Fruit fly (Drosophila melanogaster): ENCODE results near the gene sob.

DNA sequence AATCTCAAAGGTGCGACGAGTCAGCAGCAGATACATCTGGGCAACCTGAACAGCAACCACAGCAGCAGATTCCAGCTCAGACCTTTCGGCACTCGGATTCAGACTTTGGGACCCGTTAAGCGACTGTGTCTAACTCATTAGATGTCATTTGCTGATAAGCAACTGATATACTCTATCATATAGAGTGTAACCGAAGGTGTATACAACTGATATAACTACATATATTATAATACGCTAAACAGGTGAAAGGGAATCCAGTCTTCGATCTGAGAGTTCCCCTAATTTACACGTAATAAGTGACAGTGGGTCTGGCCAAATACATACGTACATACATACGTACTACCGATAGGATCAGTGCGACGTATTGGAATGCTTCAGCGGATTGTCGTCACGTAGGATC, 30.0 kb downstream of the sob start:
- TF ChIP-seq bab1 (GFP tag; optimal IDR thresholded peaks at IDR 0.05): no peak
- TF ChIP-seq Clk (GFP tag; optimal IDR thresholded peaks at IDR 0.05): no peak
- no peak for TF ChIP-seq cnc (optimal IDR thresholded peaks at IDR 0.05)
- TF ChIP-seq Hr96 (GFP tag; optimal IDR thresholded peaks at IDR 0.05): no peak
- TF ChIP-seq CG14711 (tag; optimal IDR thresholded peaks at IDR 0.05): no peak
- TF ChIP-seq Mnt (GFP tag; optimal IDR thresholded peaks at IDR 0.05): no peak
- no peak for TF ChIP-seq CG7101 (tag; optimal IDR thresholded peaks at IDR 0.05)
- TF ChIP-seq CG12768 (GFP tag; optimal IDR thresholded peaks at IDR 0.05): no peak
- TF ChIP-seq tj (GFP tag; optimal IDR thresholded peaks at IDR 0.05): no peak
- TF ChIP-seq kay (GFP tag; ENCODE audit: borderline replicate concordance): no peak
- no peak for TF ChIP-seq CG33017 (tag; optimal IDR thresholded peaks at IDR 0.05)
- TF ChIP-seq CG5204 (GFP tag; optimal IDR thresholded peaks at IDR 0.05): no peak
- no peak for TF ChIP-seq toe (GFP tag; optimal IDR thresholded peaks at IDR 0.05)
- TF ChIP-seq CG7045 (GFP tag; optimal IDR thresholded peaks at IDR 0.05): no peak
